Fruit fly (Drosophila melanogaster): Measurements from ENCODE around the gene CG46281.

Gene CG46281

DNA sequence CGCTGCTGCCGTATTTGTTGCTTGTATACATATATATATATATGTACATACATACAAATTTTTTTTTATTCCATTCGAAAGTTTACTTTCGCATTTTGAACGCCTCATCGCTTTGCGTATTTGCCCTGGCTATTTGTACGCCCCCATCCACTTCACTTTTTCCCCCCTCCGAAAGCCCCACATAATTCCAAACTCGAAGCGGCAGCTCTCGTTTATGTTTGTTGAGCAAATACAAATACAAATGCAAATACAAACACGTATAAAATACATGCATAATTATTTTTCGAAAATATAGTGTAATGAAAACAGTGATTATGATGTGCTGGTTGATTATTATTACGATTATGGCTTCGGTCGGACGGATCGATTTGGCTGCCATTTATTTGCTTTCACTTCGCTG, 37.9 kb upstream of the CG46281 start (continued):
- TF ChIP-seq CG12219 (GFP tag; optimal IDR thresholded peaks at IDR 0.05): peak; percentile 82
- no peak for TF ChIP-seq usp (GFP tag; optimal IDR thresholded peaks at IDR 0.05)
- TF ChIP-seq btn (GFP tag; optimal IDR thresholded peaks at IDR 0.05): peak; percentile 84
- no peak for TF ChIP-seq CG6175 (GFP tag; IDR thresholded peaks at IDR 0.05)
- peak; percentile 51 for TF ChIP-seq tin (GFP tag; optimal IDR thresholded peaks at IDR 0.05)
- TF ChIP-seq Atf3 (GFP tag; optimal IDR thresholded peaks at IDR 0.05): peak; percentile 44
- TF ChIP-seq Ets65A (GFP tag): no peak
- peak; percentile 95 for TF ChIP-seq Blimp-1 (GFP tag; optimal IDR thresholded peaks at IDR 0.05)
- peak; percentile 90 for TF ChIP-seq CG1529 (GFP tag; optimal IDR thresholded peaks at IDR 0.05)
- peak; percentile 49; the same call in 2 of the 3 replicates for TF ChIP-seq dysf (GFP tag; IDR thresholded peaks at IDR 0.05)
- peak; percentile 65 for TF ChIP-seq CG10543 (GFP tag; optimal IDR thresholded peaks at IDR 0.05)
- TF ChIP-seq al (GFP tag; IDR thresholded peaks at IDR 0.05): no peak
- peak; percentile 95 for TF ChIP-seq Spps (tag; optimal IDR thresholded peaks at IDR 0.05)
- TF ChIP-seq CG2889 (GFP tag; IDR thresholded peaks at IDR 0.05): no peak
- TF ChIP-seq lbe (GFP tag; optimal IDR thresholded peaks at IDR 0.05): no peak
- peak; percentile 76 for TF ChIP-seq CG18476 (GFP tag; optimal IDR thresholded peaks at IDR 0.05)
- TF ChIP-seq Deaf1 (tag; optimal IDR thresholded peaks at IDR 0.05): peak; percentile 41
- peak; percentile 85 for TF ChIP-seq ewg (GFP tag; optimal IDR thresholded peaks at IDR 0.05)
- peak; percentile 75; the same call in 1 of the 2 replicates for TF ChIP-seq chm (GFP tag; IDR thresholded peaks at IDR 0.05)
- TF ChIP-seq CG11695 (GFP tag; IDR thresholded peaks at IDR 0.05): peak; percentile 34; the same call in 1 of the 3 replicates
- TF ChIP-seq CG12155 (GFP tag; optimal IDR thresholded peaks at IDR 0.05): peak; percentile 62
- TF ChIP-seq kay (GFP tag; optimal IDR thresholded peaks at IDR 0.05): peak; percentile 75
- TF ChIP-seq NFAT (GFP tag; IDR thresholded peaks at IDR 0.05): no peak
- TF ChIP-seq dmrt99B (tag; optimal IDR thresholded peaks at IDR 0.05): peak; percentile 89
- peak; percentile 28 for TF ChIP-seq D19B (GFP tag; optimal IDR thresholded peaks at IDR 0.05)
- TF ChIP-seq pzg (GFP tag; optimal IDR thresholded peaks at IDR 0.05): no peak
- peak; percentile 83 for TF ChIP-seq HLH3B (GFP tag; IDR thresholded peaks at IDR 0.05)
- TF ChIP-seq Atf-2 (GFP tag; optimal IDR thresholded peaks at IDR 0.05): peak; percentile 59
- TF ChIP-seq croc (GFP tag; conservative IDR thresholded peaks at IDR 0.05): peak; percentile 47; the same call in 2 of the 3 replicates
- TF ChIP-seq CG10366 (GFP tag; IDR thresholded peaks at IDR 0.05): peak; percentile 51
- peak; percentile 87 for TF ChIP-seq gce (GFP tag; IDR thresholded peaks at IDR 0.05)
- peak; percentile 56 for TF ChIP-seq CG1647 (GFP tag; optimal IDR thresholded peaks at IDR 0.05)
- no peak for TF ChIP-seq CG9215 (GFP tag; IDR thresholded peaks at IDR 0.05)
- no peak for TF ChIP-seq esg (GFP tag; conservative IDR thresholded peaks at IDR 0.05)
- TF ChIP-seq CG43689 (GFP tag; IDR thresholded peaks at IDR 0.05): no peak
- peak; percentile 97 for TF ChIP-seq CG3407 (GFP tag; optimal IDR thresholded peaks at IDR 0.05)
- TF ChIP-seq ash1 (GFP tag; optimal IDR thresholded peaks at IDR 0.05): peak; percentile 89
- TF ChIP-seq CG17568 (GFP tag; optimal IDR thresholded peaks at IDR 0.05): peak; percentile 91
- TF ChIP-seq slou (GFP tag; optimal IDR thresholded peaks at IDR 0.05): peak; percentile 73
- peak; percentile 70 for TF ChIP-seq CG8290 (GFP tag; optimal IDR thresholded peaks at IDR 0.05)
- TF ChIP-seq CG8290 (tag; optimal IDR thresholded peaks at IDR 0.05): peak; percentile 65 to 95
- TF ChIP-seq CG11456 (GFP tag; IDR thresholded peaks at IDR 0.05): no peak; the same call in 2 of the 3 replicates
- TF ChIP-seq Dp (GFP tag; optimal IDR thresholded peaks at IDR 0.05): no peak
- TF ChIP-seq chn (GFP tag; optimal IDR thresholded peaks at IDR 0.05): peak; percentile 56
- no peak for TF ChIP-seq ab (GFP tag; optimal IDR thresholded peaks at IDR 0.05)
- TF ChIP-seq hkb (optimal IDR thresholded peaks at IDR 0.05): no peak
- peak; percentile 90 for TF ChIP-seq hkb (GFP tag; IDR thresholded peaks at IDR 0.05)
- TF ChIP-seq CG17361 (GFP tag; IDR thresholded peaks at IDR 0.05): peak; percentile 90
- TF ChIP-seq bigmax (GFP tag; optimal IDR thresholded peaks at IDR 0.05): peak; percentile 68
- peak; percentile 73 for TF ChIP-seq CG3065 (GFP tag; optimal IDR thresholded peaks at IDR 0.05)
- no peak for TF ChIP-seq Dfd (GFP tag; optimal IDR thresholded peaks at IDR 0.05)
- TF ChIP-seq CG7556 (GFP tag; optimal IDR thresholded peaks at IDR 0.05): peak; percentile 82
- TF ChIP-seq vvl (GFP tag; IDR thresholded peaks at IDR 0.05): peak; percentile 86

Data from whole organism, embryonic.